Worm (Caenorhabditis elegans) whole organism, mixed stage, embryonic: ENCODE measurements around the gene B0035.21.
A peak's percentile ranks its signal among the peaks of the same experiment; 100 is the strongest.

Source experiments
- M03D4.4 ChIP-seq: sonication (generic microtip); optimal IDR thresholded peaks from 2 replicates; lab custom pipeline; 2017; ENCODE audit warnings: mild to moderate bottlenecking, missing genetic modification characterization, missing compliant biosample characterization
- blmp-1 ChIP-seq: fragments of 150-350 bp; optimal IDR thresholded peaks from 2 replicates; lab custom pipeline; 2014; ENCODE audit warnings: missing biosample characterization, missing genetic modification characterization
- ceh-39 ChIP-seq: fragments of 150-350 bp; optimal IDR thresholded peaks from 2 replicates; lab custom pipeline; 2014; ENCODE audit warnings: missing biosample characterization, missing genetic modification characterization
- ceh-43 ChIP-seq: fragments of 200-800 bp; sonication (Bioruptor generic); optimal IDR thresholded peaks from 2 replicates; lab custom pipeline; 2018; ENCODE audit warnings: mild to moderate bottlenecking, missing genetic modification characterization, moderate library complexity, missing compliant biosample characterization
- ceh-83 ChIP-seq: fragments of 200-800 bp; sonication (Bioruptor generic); optimal IDR thresholded peaks from 2 replicates; lab custom pipeline; 2018; ENCODE audit warnings: mild to moderate bottlenecking, missing genetic modification characterization, missing compliant biosample characterization
- ces-1 ChIP-seq: fragments of 150-350 bp; optimal IDR thresholded peaks from 2 replicates; lab custom pipeline; 2014; ENCODE audit warnings: missing biosample characterization, missing genetic modification reagents, missing genetic modification characterization
- cnd-1 ChIP-seq: fragments of 200-800 bp; sonication (Bioruptor generic); optimal IDR thresholded peaks from 2 replicates; lab custom pipeline; 2018; ENCODE audit warnings: mild to moderate bottlenecking, missing genetic modification characterization, missing compliant biosample characterization
- drap-1 ChIP-seq: fragments of 200-800 bp; sonication (Bioruptor generic); optimal IDR thresholded peaks from 3 replicates; lab custom pipeline; 2018; ENCODE audit warnings: mild to moderate bottlenecking, missing genetic modification characterization, missing compliant biosample characterization
- elt-1 ChIP-seq: sonication (generic microtip); optimal IDR thresholded peaks from 2 replicates; lab custom pipeline; 2017; ENCODE audit warnings: missing genetic modification characterization, mild to moderate bottlenecking, missing compliant biosample characterization, antibody characterized with exemption, moderate library complexity, borderline replicate concordance; ENCODE audit not compliant: insufficient read depth
- elt-3 ChIP-seq: fragments of 150-350 bp; optimal IDR thresholded peaks from 2 replicates; lab custom pipeline; 2014; ENCODE audit warnings: missing biosample characterization, missing genetic modification characterization
- ham-2 ChIP-seq: fragments of 200-800 bp; sonication (Bioruptor generic); optimal IDR thresholded peaks from 2 replicates; lab custom pipeline; 2018; ENCODE audit warnings: mild to moderate bottlenecking, missing genetic modification characterization, missing compliant biosample characterization
- hlh-1 ChIP-seq: fragments of 150-350 bp; optimal IDR thresholded peaks from 2 replicates; lab custom pipeline; 2014; ENCODE audit warnings: missing biosample characterization, missing genetic modification reagents, missing genetic modification characterization
- lin-13 ChIP-seq: fragments of 150-350 bp; optimal IDR thresholded peaks from 2 replicates; lab custom pipeline; 2014; ENCODE audit warnings: missing biosample characterization, missing genetic modification characterization
- lin-32 ChIP-seq: fragments of 200-800 bp; sonication (Bioruptor generic); optimal IDR thresholded peaks from 2 replicates; lab custom pipeline; 2018; ENCODE audit warnings: mild to moderate bottlenecking, missing genetic modification characterization, missing compliant biosample characterization
- lsy-2 ChIP-seq: fragments of 150-350 bp; optimal IDR thresholded peaks from 2 replicates; lab custom pipeline; 2014; ENCODE audit warnings: missing biosample characterization, missing genetic modification characterization
- mab-5 ChIP-seq: fragments of 150-350 bp; optimal IDR thresholded peaks from 2 replicates; lab custom pipeline; 2014; ENCODE audit warnings: missing biosample characterization, missing genetic modification characterization
- mep-1 ChIP-seq: fragments of 150-350 bp; optimal IDR thresholded peaks from 2 replicates; lab custom pipeline; 2017; ENCODE audit warnings: missing biosample characterization, missing genetic modification reagents, missing genetic modification characterization, inconsistent platforms
- mls-2 ChIP-seq: sonication (generic microtip); optimal IDR thresholded peaks from 2 replicates; lab custom pipeline; 2016; ENCODE audit warnings: mild to moderate bottlenecking, missing genetic modification characterization, moderate library complexity, missing compliant biosample characterization
- nhr-2 ChIP-seq: fragments of 150-350 bp; optimal IDR thresholded peaks from 2 replicates; lab custom pipeline; 2014; ENCODE audit warnings: missing biosample characterization, missing genetic modification characterization
- nhr-237 ChIP-seq: fragments of 150-350 bp; optimal IDR thresholded peaks from 2 replicates; lab custom pipeline; 2014; ENCODE audit warnings: missing biosample characterization, missing genetic modification characterization
- nhr-28 ChIP-seq: fragments of 150-350 bp; optimal IDR thresholded peaks from 2 replicates; lab custom pipeline; 2014; ENCODE audit warnings: missing biosample characterization, missing genetic modification characterization
- nhr-76 ChIP-seq: sonication (generic microtip); optimal IDR thresholded peaks from 2 replicates; lab custom pipeline; 2017; ENCODE audit warnings: missing biosample characterization, missing genetic modification characterization
- pha-4 ChIP-seq: fragments of 150-350 bp; optimal IDR thresholded peaks from 2 replicates; lab custom pipeline; 2018; ENCODE audit warnings: missing biosample characterization, missing genetic modification reagents, missing genetic modification characterization
- sem-2 ChIP-seq: fragments of 200-800 bp; sonication (Bioruptor generic); optimal IDR thresholded peaks from 2 replicates; lab custom pipeline; 2018; ENCODE audit warnings: mild to moderate bottlenecking, missing genetic modification characterization, missing compliant biosample characterization
- snpc-4 ChIP-seq: fragments of 150-350 bp; optimal IDR thresholded peaks from 2 replicates; lab custom pipeline; 2014; ENCODE audit warnings: missing biosample characterization, missing genetic modification characterization
- sptf-1 ChIP-seq: sonication (generic microtip); optimal IDR thresholded peaks from 2 replicates; lab custom pipeline; 2017; ENCODE audit warnings: mild to moderate bottlenecking, missing genetic modification characterization, moderate library complexity, missing compliant biosample characterization
- tbx-8 ChIP-seq: fragments of 200-800 bp; sonication (Bioruptor generic); optimal IDR thresholded peaks from 2 replicates; lab custom pipeline; 2018; ENCODE audit warnings: mild to moderate bottlenecking, missing genetic modification characterization, moderate library complexity, missing compliant biosample characterization
- unc-120 ChIP-seq: sonication (generic microtip); optimal IDR thresholded peaks from 2 replicates; lab custom pipeline; 2017; ENCODE audit warnings: missing genetic modification characterization, missing compliant biosample characterization; ENCODE audit not compliant: poor library complexity, severe bottlenecking
- unc-39 ChIP-seq: fragments of 150-350 bp; optimal IDR thresholded peaks from 2 replicates; lab custom pipeline; 2014; ENCODE audit warnings: missing biosample characterization, missing genetic modification characterization
- unc-62 ChIP-seq: fragments of 150-350 bp; optimal IDR thresholded peaks from 2 replicates; lab custom pipeline; 2014; ENCODE audit warnings: missing biosample characterization, missing genetic modification reagents, missing genetic modification characterization
- zip-8 ChIP-seq: fragments of 150-350 bp; optimal IDR thresholded peaks from 2 replicates; lab custom pipeline; 2014; ENCODE audit warnings: missing biosample characterization, missing genetic modification characterization
- ztf-11 ChIP-seq: fragments of 150-350 bp; optimal IDR thresholded peaks from 2 replicates; lab custom pipeline; 2014; ENCODE audit warnings: missing biosample characterization, missing genetic modification characterization

B0035.21 gene

ce11 chrIV:11347275-11347674 is 20.2 kb downstream of the B0035.21 start:
- TF ChIP-seq nhr-76 (tag; lab: Kevin White, UChicago) = no peak
- no peak for TF ChIP-seq sptf-1 (tag; lab: Kevin White, UChicago)
- TF ChIP-seq M03D4.4 (tag; lab: Kevin White, UChicago) = no peak
- no peak for TF ChIP-seq elt-1 (tag; lab: Kevin White, UChicago)
- no peak for TF ChIP-seq unc-62 (GFP tag; lab: Kevin White, UChicago)
- TF ChIP-seq unc-120 (tag; lab: Kevin White, UChicago) = no peak
- no peak for TF ChIP-seq ces-1 (GFP tag; lab: Kevin White, UChicago)
- no peak for TF ChIP-seq blmp-1 (tag; lab: Kevin White, UChicago)
- no peak for TF ChIP-seq drap-1
- TF ChIP-seq ham-2 (GFP tag; lab: Kevin White, UChicago) = no peak
- TF ChIP-seq pha-4 (tag; lab: Kevin White, UChicago) = no peak
- no peak for TF ChIP-seq mep-1
- TF ChIP-seq ztf-11 (tag; lab: Kevin White, UChicago) = no peak
- no peak for TF ChIP-seq lsy-2 (tag; lab: Kevin White, UChicago)
- no peak for TF ChIP-seq snpc-4 (tag; lab: Kevin White, UChicago)
- TF ChIP-seq nhr-2 (tag; lab: Kevin White, UChicago) = no peak
- no peak for TF ChIP-seq nhr-237 (tag; lab: Kevin White, UChicago)

ce11 chrIV:11348822-11349221 is 21.8 kb downstream of the B0035.21 start:
- TF ChIP-seq elt-1 (tag; lab: Kevin White, UChicago) = no peak
- no peak for TF ChIP-seq blmp-1 (tag; lab: Kevin White, UChicago)
- no peak for TF ChIP-seq mab-5
- TF ChIP-seq ztf-11 (tag; lab: Kevin White, UChicago) = no peak
- no peak for TF ChIP-seq nhr-28
- TF ChIP-seq lin-32 (GFP tag; lab: Kevin White, UChicago) = no peak
- no peak for TF ChIP-seq lin-13 (tag; lab: Kevin White, UChicago)
- no peak for TF ChIP-seq mls-2 (tag; lab: Kevin White, UChicago)
- TF ChIP-seq drap-1 = no peak

ce11 chrIV:11349747-11350146 is 22.7 kb downstream of the B0035.21 start:
- TF ChIP-seq nhr-76 (tag; lab: Kevin White, UChicago) = no peak
- TF ChIP-seq ces-1 (GFP tag; lab: Kevin White, UChicago) = peak; percentile 21

- TF ChIP-seq mab-5 = no peak
- peak; percentile 19 for TF ChIP-seq unc-120 (tag; lab: Kevin White, UChicago)
- TF ChIP-seq sem-2 (GFP tag; lab: Kevin White, UChicago) = no peak
- TF ChIP-seq pha-4 (tag; lab: Kevin White, UChicago) = no peak
- no peak for TF ChIP-seq M03D4.4 (tag; lab: Kevin White, UChicago)
- peak; percentile 39 for TF ChIP-seq hlh-1
- TF ChIP-seq unc-62 (GFP tag; lab: Kevin White, UChicago) = peak; percentile 65
Measured at ce11 chrIV:11350809-11351208, 23.7 kb downstream of the B0035.21 start.

- no peak for TF ChIP-seq lin-13 (tag; lab: Kevin White, UChicago)
- TF ChIP-seq unc-39 = no peak
- no peak for TF ChIP-seq ceh-83 (GFP tag; lab: Kevin White, UChicago)
- TF ChIP-seq drap-1 = no peak
- no peak for TF ChIP-seq cnd-1 (tag; lab: Kevin White, UChicago)
- TF ChIP-seq snpc-4 (tag; lab: Kevin White, UChicago) = no peak
- no peak for TF ChIP-seq blmp-1 (tag; lab: Kevin White, UChicago)
- TF ChIP-seq hlh-1 = no peak
- TF ChIP-seq ceh-39 (tag; lab: Kevin White, UChicago) = no peak
- no peak for TF ChIP-seq mab-5
- no peak for TF ChIP-seq sptf-1 (tag; lab: Kevin White, UChicago)
- no peak for TF ChIP-seq ceh-43
- TF ChIP-seq unc-120 (tag; lab: Kevin White, UChicago) = no peak
- no peak for TF ChIP-seq zip-8 (tag; lab: Kevin White, UChicago)
- TF ChIP-seq, all 35 proteins: peak for 0
Measured at ce11 chrIV:11351563-11351962, 24.5 kb downstream of the B0035.21 start.

- TF ChIP-seq elt-3 (no peak), nhr-76 (tag; lab: Kevin White, UChicago) (no peak), zip-8 (tag; lab: Kevin White, UChicago) (no peak), unc-62 (GFP tag; lab: Kevin White, UChicago) (no peak), ceh-43 (no peak), mls-2 (tag; lab: Kevin White, UChicago) (no peak), tbx-8 (GFP tag; lab: Kevin White, UChicago) (no peak), unc-120 (tag; lab: Kevin White, UChicago) (no peak), ceh-83 (GFP tag; lab: Kevin White, UChicago) (no peak), drap-1 (no peak), lin-13 (tag; lab: Kevin White, UChicago) (no peak)
Measured at ce11 chrIV:11352768-11353167, 25.7 kb downstream of the B0035.21 start.
